Worm (Caenorhabditis elegans) whole organism, L4/young adult: ENCODE data around the gene F53F4.18.

ENCODE experiments used
- W03F9.2 ChIP-seq: fragments of 150-350 bp; optimal IDR thresholded peaks from 2 replicates; lab custom pipeline; 2014; ENCODE audit warnings: missing biosample characterization, missing genetic modification characterization
- dao-5 ChIP-seq: sonication (generic microtip); optimal IDR thresholded peaks from 2 replicates; lab custom pipeline; 2016; ENCODE audit warnings: missing genotype, missing genetic modification characterization, moderate library complexity, missing compliant biosample characterization
- him-1 ChIP-seq: sonication (generic microtip); optimal IDR thresholded peaks from 2 replicates; lab custom pipeline; 2016; ENCODE audit warnings: missing genotype, missing genetic modification reagents, missing genetic modification characterization, missing compliant biosample characterization

ce11 chrV:13593083-13593482, 3.2 kb downstream of the F53F4.18 start, which contains the start of gene F53F4.4:
- TF ChIP-seq dao-5 (tag; lab: Kevin White, UChicago) (no peak), W03F9.2 (tag; lab: Kevin White, UChicago) (no peak), him-1 (no peak)
